Fruit fly (Drosophila melanogaster): ENCODE results near the gene CG6766.

DNA sequence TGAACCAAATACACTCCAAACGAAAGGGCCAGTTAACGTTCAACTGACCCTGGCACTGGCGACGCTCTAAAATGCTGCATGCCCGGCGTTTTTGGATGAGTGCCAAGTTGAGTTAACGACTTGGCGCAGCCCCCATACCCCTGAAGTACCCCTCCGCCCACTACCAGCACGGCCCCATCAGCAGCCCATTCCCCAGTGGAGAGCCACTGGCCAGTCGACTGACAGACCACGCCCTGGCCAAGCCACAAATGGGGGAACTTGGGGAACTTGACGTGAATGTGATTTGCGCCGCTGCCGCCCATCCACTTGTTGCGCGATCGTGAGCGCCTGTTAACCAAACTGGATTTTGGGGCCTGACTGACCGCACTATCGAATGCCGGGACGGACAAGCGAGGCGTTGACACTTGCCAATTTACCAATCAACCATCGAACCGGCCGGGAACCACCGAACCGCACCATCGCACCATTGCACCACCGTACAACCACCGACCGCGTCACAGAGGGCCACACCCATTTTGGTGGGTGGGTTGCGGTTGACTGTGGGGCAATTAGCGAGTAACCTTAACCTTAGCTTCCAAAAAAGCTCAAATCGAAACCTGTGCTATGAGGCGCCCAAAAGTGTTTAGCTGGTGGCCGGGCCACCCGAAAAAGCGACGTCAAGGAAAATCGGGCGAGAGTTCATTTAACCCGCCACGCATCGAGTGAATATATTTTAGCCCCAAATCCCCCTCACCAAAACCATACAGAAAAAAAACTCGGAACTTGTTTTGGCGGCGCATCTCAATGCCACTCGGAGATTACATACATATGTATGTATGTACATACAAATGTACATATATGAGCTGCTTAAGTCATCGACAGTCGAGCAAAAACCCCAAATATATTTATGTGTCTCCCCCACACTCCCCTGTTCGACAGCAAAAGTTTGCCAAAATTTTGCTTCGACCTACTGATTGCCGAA lies 34.8 kb downstream of the CG6766 start:
- peak; percentile 14 for TF ChIP-seq CG6276 (GFP tag; optimal IDR thresholded peaks at IDR 0.05)
- TF ChIP-seq CG31627 (GFP tag; optimal IDR thresholded peaks at IDR 0.05) = no peak
- no peak for TF ChIP-seq CG11902 (GFP tag; optimal IDR thresholded peaks at IDR 0.05)
- no peak for TF ChIP-seq CG8119 (GFP tag; IDR thresholded peaks at IDR 0.05)
- TF ChIP-seq CG7368 (GFP tag; optimal IDR thresholded peaks at IDR 0.05) = no peak
- no peak for TF ChIP-seq fd59A (GFP tag; optimal IDR thresholded peaks at IDR 0.05)
